Fruit fly (Drosophila melanogaster) whole organism, embryonic: ENCODE results near the gene CG14362.

Experiments used
- Atf6 ChIP-seq: fragments of 200-800 bp; sonication (Bioruptor generic); IDR thresholded peaks from 2 replicates; pipeline ENCODE4 v1.3.6; 2022; ENCODE audit warnings: missing biosample characterization, missing genetic modification characterization
- Bgb ChIP-seq: fragments of 200-800 bp; sonication (Bioruptor generic); IDR thresholded peaks from 2 replicates; pipeline ENCODE4 v1.3.6; 2022; ENCODE audit warnings: missing biosample characterization, missing genetic modification characterization; ENCODE audit not compliant: partially characterized antibody
- BtbVII ChIP-seq: fragments of 200-800 bp; sonication (Bioruptor generic); optimal IDR thresholded peaks from 3 replicates; lab custom pipeline; 2017; ENCODE audit warnings: missing biosample characterization, mild to moderate bottlenecking, missing genetic modification characterization
- CG10321 ChIP-seq: fragments of 200-800 bp; sonication (Bioruptor generic); IDR thresholded peaks from 2 replicates; pipeline ENCODE4 v1.3.6; 2022; ENCODE audit warnings: missing biosample characterization, missing genetic modification characterization
- CG12071 ChIP-seq: fragments of 200-800 bp; sonication (Bioruptor generic); optimal IDR thresholded peaks from 3 replicates; lab custom pipeline; 2018; ENCODE audit warnings: missing biosample characterization, mild to moderate bottlenecking, missing genetic modification characterization
- CG12391 ChIP-seq: fragments of 200-800 bp; sonication (Bioruptor generic); optimal IDR thresholded peaks from 3 replicates; lab custom pipeline; 2018; ENCODE audit warnings: missing biosample characterization, mild to moderate bottlenecking, missing genetic modification characterization, moderate library complexity
- CG12659 ChIP-seq: fragments of 200-800 bp; sonication (Bioruptor generic); optimal IDR thresholded peaks from 3 replicates; lab custom pipeline; 2017; ENCODE audit warnings: mild to moderate bottlenecking, missing biosample characterization, missing genetic modification reagents, missing genetic modification characterization
- CG13123 ChIP-seq: fragments of 200-800 bp; sonication (Bioruptor generic); optimal IDR thresholded peaks from 2 replicates; lab custom pipeline; 2016; ENCODE audit warnings: missing biosample characterization, missing genetic modification characterization
- CG14860 ChIP-seq: fragments of 200-800 bp; sonication (Bioruptor generic); IDR thresholded peaks from 3 replicates; pipeline ENCODE4 v1.3.6; 2022; ENCODE audit warnings: missing biosample characterization, missing genetic modification characterization; ENCODE audit not compliant: partially characterized antibody
- CG17385 ChIP-seq: fragments of 200-800 bp; sonication (Bioruptor generic); optimal IDR thresholded peaks from 3 replicates; lab custom pipeline; 2018; ENCODE audit warnings: missing biosample characterization, mild to moderate bottlenecking, missing genetic modification characterization
- CG1832 ChIP-seq: fragments of 200-800 bp; sonication (Bioruptor generic); optimal IDR thresholded peaks from 2 replicates; lab custom pipeline; 2017; ENCODE audit warnings: missing biosample characterization, mild to moderate bottlenecking, missing genetic modification characterization, inconsistent platforms
- CG30431 ChIP-seq: fragments of 200-800 bp; sonication (Bioruptor generic); optimal IDR thresholded peaks from 2 replicates; lab custom pipeline; 2017; ENCODE audit warnings: missing biosample characterization, missing genetic modification characterization
- CG31365 ChIP-seq: fragments of 200-800 bp; sonication (Bioruptor generic); optimal IDR thresholded peaks from 2 replicates; lab custom pipeline; 2018; ENCODE audit warnings: missing biosample characterization, mild to moderate bottlenecking, missing genetic modification characterization
- CG32532 ChIP-seq: fragments of 200-800 bp; sonication (Bioruptor generic); IDR thresholded peaks from 2 replicates; pipeline ENCODE4 v1.3.6; 2022; ENCODE audit warnings: missing biosample characterization, missing genetic modification characterization
- CG3726 ChIP-seq: fragments of 200-800 bp; sonication (Bioruptor generic); IDR thresholded peaks from 3 replicates; pipeline ENCODE4, ENCODE4 v1.3.6; 2022; ENCODE audit warnings: missing biosample characterization, missing genetic modification characterization
- CG3995 ChIP-seq: fragments of 200-800 bp; sonication (Bioruptor generic); optimal IDR thresholded peaks from 3 replicates; lab custom pipeline; 2016; ENCODE audit warnings: missing biosample characterization, missing genetic modification characterization
- CG4820 ChIP-seq: fragments of 200-800 bp; sonication (Bioruptor generic); optimal IDR thresholded peaks from 3 replicates; lab custom pipeline; 2016; ENCODE audit warnings: missing biosample characterization, missing genetic modification characterization
- CG6654 ChIP-seq: fragments of 200-800 bp; sonication (Bioruptor generic); optimal IDR thresholded peaks from 2 replicates; lab custom pipeline; 2017; ENCODE audit warnings: missing biosample characterization, mild to moderate bottlenecking, missing genetic modification characterization
- CG6854 ChIP-seq: fragments of 200-800 bp; sonication (Bioruptor generic); optimal IDR thresholded peaks from 3 replicates; lab custom pipeline; 2017; ENCODE audit warnings: missing biosample characterization, mild to moderate bottlenecking, missing genetic modification characterization
- CG8290 ChIP-seq, 3 experiments: fragments of 200-800 bp; sonication (Bioruptor generic); optimal IDR thresholded peaks; 2 replicates each; lab custom pipeline; 2016 to 2019; ENCODE audit warnings: missing biosample characterization in 3 of 3, missing genetic modification characterization in 3 of 3, mild to moderate bottlenecking in 2 of 3, moderate library complexity in 1 of 3
- CG9797 ChIP-seq: fragments of 200-800 bp; sonication (Bioruptor generic); optimal IDR thresholded peaks from 3 replicates; lab custom pipeline; 2018; ENCODE audit warnings: missing biosample characterization, mild to moderate bottlenecking, missing genetic modification characterization
- CG9932 ChIP-seq: fragments of 200-800 bp; sonication (Bioruptor generic); IDR thresholded peaks from 2 replicates; pipeline ENCODE4 v1.3.6; 2022; ENCODE audit warnings: missing biosample characterization, missing genetic modification characterization
- Drgx ChIP-seq: fragments of 200-800 bp; sonication (Bioruptor generic); IDR thresholded peaks from 2 replicates; pipeline ENCODE4 v1.3.6; 2022; ENCODE audit warnings: missing biosample characterization, missing genetic modification characterization
- Fer3 ChIP-seq: fragments of 200-800 bp; sonication (Bioruptor generic); optimal IDR thresholded peaks from 2 replicates; lab custom pipeline; 2018; ENCODE audit warnings: missing biosample characterization, mild to moderate bottlenecking, missing genetic modification characterization, moderate library complexity
- Hmr ChIP-seq: fragments of 200-800 bp; sonication (Bioruptor generic); optimal IDR thresholded peaks from 3 replicates; lab custom pipeline; 2017; ENCODE audit warnings: mild to moderate bottlenecking, missing biosample characterization, missing genetic modification reagents, missing genetic modification characterization
- MBD-R2 ChIP-seq: fragments of 200-800 bp; sonication (Bioruptor generic); IDR thresholded peaks from 2 replicates; pipeline ENCODE4 v1.3.6; 2022; ENCODE audit warnings: missing biosample characterization, missing genetic modification characterization
- Myb ChIP-seq: fragments of 200-800 bp; sonication (Bioruptor generic); optimal IDR thresholded peaks from 2 replicates; lab custom pipeline; 2016; ENCODE audit warnings: missing biosample characterization, missing genetic modification characterization
- NK7.1 ChIP-seq: fragments of 200-800 bp; sonication (Bioruptor generic); optimal IDR thresholded peaks from 3 replicates; lab custom pipeline; 2016; ENCODE audit warnings: missing biosample characterization, missing genetic modification characterization
- Nf-YB ChIP-seq: fragments of 200-800 bp; sonication (Bioruptor generic); optimal IDR thresholded peaks from 3 replicates; lab custom pipeline; 2019; ENCODE audit warnings: missing biosample characterization, mild to moderate bottlenecking, missing genetic modification characterization, moderate library complexity
- PHDP ChIP-seq: fragments of 200-800 bp; sonication (Bioruptor generic); optimal IDR thresholded peaks from 3 replicates; lab custom pipeline; 2018; ENCODE audit warnings: missing biosample characterization, mild to moderate bottlenecking, missing genetic modification characterization, moderate library complexity
- Side ChIP-seq: fragments of 200-800 bp; sonication (Bioruptor generic); optimal IDR thresholded peaks from 2 replicates; lab custom pipeline; 2016; ENCODE audit warnings: missing biosample characterization, missing genetic modification characterization
- Sin3A ChIP-seq: fragments of >200 bp; optimal IDR thresholded peaks from 2 replicates; lab custom pipeline; 2018
- TFAM ChIP-seq: fragments of 200-800 bp; sonication (Bioruptor generic); optimal IDR thresholded peaks from 2 replicates; lab custom pipeline; 2017; ENCODE audit warnings: missing biosample characterization, missing genetic modification characterization, inconsistent platforms
- Xrp1 ChIP-seq: fragments of 200-800 bp; sonication (Bioruptor generic); IDR thresholded peaks from 2 replicates; pipeline ENCODE4 v1.3.6; 2022; ENCODE audit warnings: missing biosample characterization, missing genetic modification characterization
- ab ChIP-seq: fragments of 200-800 bp; sonication (Bioruptor generic); optimal IDR thresholded peaks from 2 replicates; lab custom pipeline; 2016; ENCODE audit warnings: missing biosample characterization, missing genetic modification characterization
- amos ChIP-seq: fragments of 200-800 bp; sonication (Bioruptor generic); IDR thresholded peaks from 2 replicates; pipeline ENCODE4 v1.3.6; 2022; ENCODE audit warnings: missing biosample characterization, missing genetic modification characterization; ENCODE audit not compliant: partially characterized antibody
- ato ChIP-seq: fragments of 200-800 bp; sonication (Bioruptor generic); IDR thresholded peaks from 2 replicates; pipeline ENCODE4 v1.3.6; 2022; ENCODE audit warnings: missing biosample characterization, missing genetic modification characterization; ENCODE audit not compliant: partially characterized antibody
- bbx ChIP-seq: fragments of 200-800 bp; sonication (Bioruptor generic); IDR thresholded peaks from 2 replicates; pipeline ENCODE4 v1.3.6; 2022; ENCODE audit warnings: missing biosample characterization, missing genetic modification characterization; ENCODE audit not compliant: partially characterized antibody
- btn ChIP-seq: fragments of 200-800 bp; sonication (Bioruptor generic); optimal IDR thresholded peaks from 2 replicates; lab custom pipeline; 2016; ENCODE audit warnings: missing biosample characterization, missing genetic modification characterization
- chn ChIP-seq: fragments of 200-800 bp; sonication (Bioruptor generic); optimal IDR thresholded peaks from 2 replicates; lab custom pipeline; 2016; ENCODE audit warnings: missing biosample characterization, missing genetic modification characterization
- dati ChIP-seq: fragments of 200-800 bp; sonication (Bioruptor generic); IDR thresholded peaks from 2 replicates; pipeline ENCODE4 v1.3.6; 2022; ENCODE audit warnings: missing biosample characterization, missing genetic modification characterization
- emc ChIP-seq: fragments of 200-800 bp; sonication (Bioruptor generic); optimal IDR thresholded peaks from 2 replicates; lab custom pipeline; 2016; ENCODE audit warnings: missing biosample characterization, missing genetic modification characterization
- ewg ChIP-seq: fragments of 200-800 bp; sonication (Bioruptor generic); optimal IDR thresholded peaks from 3 replicates; lab custom pipeline; 2017; ENCODE audit warnings: mild to moderate bottlenecking, missing biosample characterization, missing genetic modification reagents, missing genetic modification characterization
- fd102C ChIP-seq: fragments of 200-800 bp; sonication (Bioruptor generic); optimal IDR thresholded peaks from 2 replicates; lab custom pipeline; 2018; ENCODE audit warnings: missing biosample characterization, mild to moderate bottlenecking, missing genetic modification characterization, moderate library complexity
- ham ChIP-seq: fragments of 200-800 bp; sonication (Bioruptor generic); IDR thresholded peaks from 2 replicates; pipeline ENCODE4 v1.3.6; 2022; ENCODE audit warnings: missing biosample characterization, missing genetic modification characterization
- jing ChIP-seq: fragments of 200-800 bp; sonication (Bioruptor generic); optimal IDR thresholded peaks from 2 replicates; lab custom pipeline; 2018; ENCODE audit warnings: missing biosample characterization, mild to moderate bottlenecking, missing genetic modification characterization
- mirr ChIP-seq: fragments of 200-800 bp; sonication (Bioruptor generic); optimal IDR thresholded peaks from 3 replicates; lab custom pipeline; 2018; ENCODE audit warnings: missing biosample characterization, mild to moderate bottlenecking, missing genetic modification characterization
- phol ChIP-seq: fragments of 200-800 bp; sonication (Bioruptor generic); optimal IDR thresholded peaks from 3 replicates; lab custom pipeline; 2018; ENCODE audit warnings: missing biosample characterization, mild to moderate bottlenecking, missing genetic modification characterization, moderate library complexity
- repo ChIP-seq: fragments of 200-800 bp; sonication (Bioruptor generic); optimal IDR thresholded peaks from 2 replicates; lab custom pipeline; 2016; ENCODE audit warnings: missing biosample characterization, missing genetic modification characterization
- sug ChIP-seq: fragments of 200-800 bp; optimal IDR thresholded peaks from 2 replicates; lab custom pipeline; 2019; ENCODE audit warnings: missing biosample characterization, mild to moderate bottlenecking, missing genetic modification characterization, moderate library complexity
- tgo ChIP-seq: fragments of 200-800 bp; sonication (Bioruptor generic); IDR thresholded peaks from 3 replicates; pipeline ENCODE4 v1.3.6; 2022; ENCODE audit warnings: missing biosample characterization, missing genetic modification characterization

CG14362 gene

dm6 chr3R:13901543-13901945 lies 46.3 kb upstream of the CG14362 start, which contains the start of gene ems (continued):
- TF ChIP-seq CG9932 (GFP tag; lab: Robert Waterston, UW) (0 out of 2 replicates have a peak, but pooled peaks have one; percentile 10), CG12391 (tag; lab: Kevin White, UChicago) (no peak), ewg (GFP tag; lab: Kevin White, UChicago) (peak; percentile 67), Atf6 (GFP tag; lab: Robert Waterston, UW) (no peak), CG32532 (GFP tag; lab: Robert Waterston, UW) (peak; percentile 5; the same call in 1 of the 2 replicates), repo (no peak), CG12659 (no peak), ham (GFP tag; lab: Robert Waterston, UW) (no peak), CG4820 (GFP tag; lab: Kevin White, UChicago) (no peak), CG3995 (GFP tag; lab: Kevin White, UChicago) (no peak), fd102C (GFP tag; lab: Kevin White, UChicago) (no peak), ab (GFP tag; lab: Kevin White, UChicago) (no peak), BtbVII (no peak), Bgb (GFP tag; lab: Robert Waterston, UW) (peak; percentile 59; the same call in 1 of the 2 replicates), NK7.1 (no peak), phol (tag; lab: Kevin White, UChicago) (peak; percentile 52), Fer3 (no peak), CG12071 (GFP tag; lab: Kevin White, UChicago) (peak; percentile 18), tgo (GFP tag; lab: Robert Waterston, UW) (no peak), CG13123 (GFP tag; lab: Kevin White, UChicago) (no peak), jing (GFP tag; lab: Kevin White, UChicago) (peak; percentile 46), CG10321 (GFP tag; lab: Robert Waterston, UW) (peak; percentile 99), Nf-YB (GFP tag; lab: Kevin White, UChicago) (peak; percentile 98), ato (GFP tag; lab: Robert Waterston, UW) (no peak), Drgx (GFP tag; lab: Robert Waterston, UW) (peak; percentile 24; the same call in 1 of the 2 replicates), dati (no peak), CG17385 (GFP tag; lab: Kevin White, UChicago) (peak; percentile 3), mirr (GFP tag; lab: Kevin White, UChicago) (no peak), CG6854 (GFP tag; lab: Kevin White, UChicago) (no peak), CG30431 (no peak), CG3726 (GFP tag; lab: Robert Waterston, UW) (no peak), bbx (GFP tag; lab: Robert Waterston, UW) (peak; percentile 58), CG6654 (GFP tag; lab: Kevin White, UChicago) (no peak), chn (GFP tag; lab: Kevin White, UChicago) (no peak), Hmr (no peak), CG14860 (GFP tag; lab: Robert Waterston, UW) (peak; percentile 54; the same call in 2 of the 3 replicates), Xrp1 (no peak), CG8290 (GFP tag; optimal IDR thresholded peaks at IDR 0.05; lab: Kevin White, UChicago) (no peak), CG8290 (tag; optimal IDR thresholded peaks at IDR 0.05; lab: Kevin White, UChicago) (no peak), Myb (GFP tag; lab: Kevin White, UChicago) (no peak), Side (GFP tag; lab: Kevin White, UChicago) (peak; percentile 6), amos (GFP tag; lab: Robert Waterston, UW) (peak; percentile 22; the same call in 1 of the 2 replicates), PHDP (tag; lab: Kevin White, UChicago) (no peak), CG9797 (GFP tag; lab: Kevin White, UChicago) (no peak), sug (no peak), emc (GFP tag; lab: Kevin White, UChicago) (no peak), TFAM (GFP tag; lab: Kevin White, UChicago) (no peak), Sin3A (lab: Kevin White, UChicago) (no peak), btn (no peak), CG1832 (GFP tag; lab: Kevin White, UChicago) (peak; percentile 99), CG31365 (tag; lab: Kevin White, UChicago) (no peak), MBD-R2 (GFP tag; lab: Robert Waterston, UW) (no peak)
